Fruit fly (Drosophila melanogaster) whole organism, adult: ENCODE results near the gene drm.

Experiments
- CG33017 ChIP-seq: fragments of 200-800 bp; sonication (Bioruptor generic); optimal IDR thresholded peaks from 2 replicates; lab custom pipeline; 2018; ENCODE audit warnings: missing biosample characterization, mild to moderate bottlenecking, missing genetic modification characterization, moderate library complexity
- Clk ChIP-seq: fragments of 200-800 bp; sonication (Bioruptor generic); optimal IDR thresholded peaks from 2 replicates; lab custom pipeline; 2017; ENCODE audit warnings: missing biosample characterization, missing genetic modification characterization
- Crg-1 ChIP-seq: fragments of 200-800 bp; sonication (Bioruptor generic); optimal IDR thresholded peaks from 2 replicates; lab custom pipeline; 2016; ENCODE audit warnings: missing biosample characterization, missing genetic modification characterization
- kay ChIP-seq: fragments of 200-800 bp; sonication (Bioruptor generic); peaks from one replicate; lab custom pipeline; 2016; ENCODE audit warnings: missing biosample characterization, missing genetic modification characterization, borderline replicate concordance
- pad ChIP-seq: fragments of 200-800 bp; sonication (Bioruptor generic); optimal IDR thresholded peaks from 3 replicates; lab custom pipeline; 2017; ENCODE audit warnings: missing biosample characterization, missing genetic modification characterization, mild to moderate bottlenecking, moderate library complexity, missing genetic modification reagents

- no peak for TF ChIP-seq Clk (GFP tag; lab: Kevin White, UChicago)
- TF ChIP-seq kay (GFP tag; lab: Kevin White, UChicago) = no peak
- TF ChIP-seq Crg-1 (GFP tag; lab: Kevin White, UChicago) = no peak
- TF ChIP-seq CG33017 (tag; lab: Kevin White, UChicago) = no peak
- no peak for TF ChIP-seq pad (GFP tag; lab: Kevin White, UChicago)
Observed at dm6 chr2L:3539996-3540395, 949 bp downstream of the drm start.
